Worm (Caenorhabditis elegans): ENCODE results near the gene pbo-6.

ce11 chrX:17474521-17475170 lies 45.8 kb downstream of the pbo-6 start, which contains the start of gene tps-1:
- TF ChIP-seq lin-39 (tag; optimal IDR thresholded peaks at IDR 0.05) (no peak), nhr-23 (tag; optimal IDR thresholded peaks at IDR 0.05) (no peak), elt-3 (tag; optimal IDR thresholded peaks at IDR 0.05) (no peak), ceh-16 (tag; optimal IDR thresholded peaks at IDR 0.05) (no peak)
